Worm (Caenorhabditis elegans): ENCODE data around the gene Y105C5B.1418.

- TF ChIP-seq snpc-4 (tag; optimal IDR thresholded peaks at IDR 0.05) (no peak), nhr-12 (tag; optimal IDR thresholded peaks at IDR 0.05) (no peak), blmp-1 (tag; optimal IDR thresholded peaks at IDR 0.05; ENCODE audit: insufficient read depth) (no peak), unc-62 (GFP tag; optimal IDR thresholded peaks at IDR 0.05) (no peak), ztf-4 (tag; optimal IDR thresholded peaks at IDR 0.05) (no peak), fos-1 (tag; optimal IDR thresholded peaks at IDR 0.05) (no peak), elt-3 (tag; optimal IDR thresholded peaks at IDR 0.05) (no peak), nhr-11 (tag; optimal IDR thresholded peaks at IDR 0.05) (no peak), mbf-1 (tag; optimal IDR thresholded peaks at IDR 0.05) (no peak), mdl-1 (tag; optimal IDR thresholded peaks at IDR 0.05) (no peak), unc-55 (GFP tag; optimal IDR thresholded peaks at IDR 0.05) (no peak)
Observed at ce11 chrIV:16034346-16034745, 32.9 kb downstream of the Y105C5B.1418 start.

Data from whole organism, L2 larva.